Fruit fly (Drosophila melanogaster): ENCODE data around the gene CG14151.

The CG14151 gene

DNA sequence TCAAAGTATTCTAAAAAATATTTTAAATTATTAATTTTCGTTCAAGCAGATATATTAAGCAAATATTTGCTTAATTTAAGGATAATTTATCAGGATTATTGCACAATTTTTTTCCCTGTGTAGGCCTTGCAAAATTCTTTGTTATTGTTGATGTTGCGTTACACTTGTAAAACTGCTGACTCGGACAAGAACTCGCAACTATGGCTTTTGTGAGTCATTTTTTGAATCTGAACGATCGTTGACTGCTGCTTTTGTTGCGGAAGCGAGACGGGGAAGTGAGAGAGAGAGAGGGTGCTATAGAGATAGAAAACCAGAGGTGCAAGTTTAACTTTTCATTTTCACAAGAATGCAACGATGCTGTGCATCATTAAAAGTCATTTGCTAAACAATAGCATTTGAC is 24.2 kb upstream of the CG14151 start:
- TF ChIP-seq eg (GFP tag; IDR thresholded peaks at IDR 0.05) (0 out of 3 replicates have a peak, but pooled peaks have one; percentile 6), CG10669 (GFP tag; optimal IDR thresholded peaks at IDR 0.05) (peak; percentile 2), Sox14 (GFP tag; optimal IDR thresholded peaks at IDR 0.05) (peak; percentile 64), CG6163 (GFP tag; IDR thresholded peaks at IDR 0.05) (peak; percentile 27; the same call in 2 of the 3 replicates), dac (GFP tag; optimal IDR thresholded peaks at IDR 0.05) (no peak)

DNA sequence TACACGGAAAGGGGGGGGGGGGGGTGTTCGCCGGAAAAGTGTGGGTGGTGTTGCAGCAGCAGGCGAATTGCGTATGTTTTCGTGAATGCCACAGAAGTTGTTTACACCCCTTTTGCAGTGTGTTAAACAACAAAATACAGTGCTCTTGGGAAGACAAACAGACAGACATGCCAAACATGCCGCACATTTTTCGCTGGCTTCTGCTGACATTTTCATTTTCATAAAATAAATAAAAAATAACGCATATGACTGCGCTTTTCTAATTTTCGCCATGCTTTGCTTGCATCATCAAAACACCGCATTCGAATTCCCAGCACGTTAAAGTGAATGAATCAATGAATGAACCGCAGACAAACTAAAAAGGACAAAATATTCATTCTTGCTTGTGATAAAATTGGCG is 23.0 kb upstream of the CG14151 start:
- TF ChIP-seq CG4318 (GFP tag; optimal IDR thresholded peaks at IDR 0.05), result no peak
- TF ChIP-seq Gug (GFP tag; IDR thresholded peaks at IDR 0.05), result no peak
- TF ChIP-seq CG10669 (GFP tag; optimal IDR thresholded peaks at IDR 0.05), result no peak
- no peak for TF ChIP-seq CG9139 (GFP tag; optimal IDR thresholded peaks at IDR 0.05)
- no peak for TF ChIP-seq Blimp-1 (GFP tag; optimal IDR thresholded peaks at IDR 0.05)
- TF ChIP-seq CG3919 (GFP tag; optimal IDR thresholded peaks at IDR 0.05), result no peak
- no peak for TF ChIP-seq CG6163 (GFP tag; IDR thresholded peaks at IDR 0.05)
- no peak for TF ChIP-seq Sox102F (GFP tag; optimal IDR thresholded peaks at IDR 0.05)
- TF ChIP-seq Hr39 (GFP tag; optimal IDR thresholded peaks at IDR 0.05), result no peak
- no peak for TF ChIP-seq Eip78C (GFP tag)
- no peak for TF ChIP-seq acj6 (GFP tag; optimal IDR thresholded peaks at IDR 0.05)
- TF ChIP-seq CG6808 (GFP tag; optimal IDR thresholded peaks at IDR 0.05), result no peak
- no peak for TF ChIP-seq Lpt (GFP tag; optimal IDR thresholded peaks at IDR 0.05)
- TF ChIP-seq Hr4 (GFP tag; optimal IDR thresholded peaks at IDR 0.05), result no peak
- TF ChIP-seq svp (GFP tag), result no peak
- no peak for TF ChIP-seq CG6276 (GFP tag; optimal IDR thresholded peaks at IDR 0.05)
- no peak for TF ChIP-seq net (GFP tag; optimal IDR thresholded peaks at IDR 0.05)
- TF ChIP-seq spab (GFP tag; optimal IDR thresholded peaks at IDR 0.05), result no peak
- no peak for TF ChIP-seq Smox (GFP tag; optimal IDR thresholded peaks at IDR 0.05)

DNA sequence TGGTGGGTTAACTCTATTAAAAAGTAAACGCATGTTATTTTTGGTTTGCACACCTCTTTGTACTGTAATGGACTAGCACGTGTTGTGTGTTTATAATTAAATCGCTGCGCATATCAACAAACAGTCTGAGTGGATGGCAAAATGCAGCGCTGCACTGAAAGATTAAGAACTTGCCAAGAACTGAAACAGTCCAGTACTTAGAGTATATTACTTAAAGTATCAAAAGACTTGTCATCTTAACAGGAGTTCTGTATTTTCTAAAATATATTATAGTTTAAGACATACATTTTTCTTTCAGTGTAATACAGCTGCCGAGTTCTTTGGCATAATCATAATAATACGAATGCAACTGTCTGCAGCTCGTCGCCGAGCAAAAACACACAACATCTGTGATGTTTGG is 20.1 kb upstream of the CG14151 start:
- TF ChIP-seq Sox15 (GFP tag; optimal IDR thresholded peaks at IDR 0.05), result no peak
- TF ChIP-seq spab (GFP tag; optimal IDR thresholded peaks at IDR 0.05), result no peak
- peak; percentile 69 for TF ChIP-seq CG8119 (GFP tag; IDR thresholded peaks at IDR 0.05)
- TF ChIP-seq Hr38 (GFP tag; optimal IDR thresholded peaks at IDR 0.05), result no peak
- no peak for TF ChIP-seq CG11902 (GFP tag; optimal IDR thresholded peaks at IDR 0.05)
- TF ChIP-seq Hr4 (GFP tag; optimal IDR thresholded peaks at IDR 0.05), result peak; percentile 47
- TF ChIP-seq CG6276 (GFP tag; optimal IDR thresholded peaks at IDR 0.05), result peak; percentile 12
- TF ChIP-seq CG11762 (GFP tag; optimal IDR thresholded peaks at IDR 0.05; ENCODE audit: insufficient read depth), result no peak
- TF ChIP-seq CG32006 (GFP tag; optimal IDR thresholded peaks at IDR 0.05), result peak; percentile 50
- no peak for TF ChIP-seq CG3919 (GFP tag; optimal IDR thresholded peaks at IDR 0.05)
- no peak for TF ChIP-seq CG6808 (GFP tag; optimal IDR thresholded peaks at IDR 0.05)
- TF ChIP-seq Ets21C (GFP tag; optimal IDR thresholded peaks at IDR 0.05), result no peak
- TF ChIP-seq fd85E (GFP tag; optimal IDR thresholded peaks at IDR 0.05), result no peak
- TF ChIP-seq CG4318 (GFP tag; optimal IDR thresholded peaks at IDR 0.05), result no peak
- peak; percentile 48 for TF ChIP-seq dsx (GFP tag; optimal IDR thresholded peaks at IDR 0.05; ENCODE audit: poor library complexity, severe bottlenecking)
- TF ChIP-seq CG15336 (GFP tag; IDR thresholded peaks at IDR 0.05), result peak; percentile 69
- peak; percentile 45 for TF ChIP-seq achi (GFP tag; optimal IDR thresholded peaks at IDR 0.05)
- no peak for TF ChIP-seq vri (GFP tag; optimal IDR thresholded peaks at IDR 0.05)
- TF ChIP-seq CG16779 (tag; optimal IDR thresholded peaks at IDR 0.05), result no peak
- peak; percentile 9 for TF ChIP-seq Met (GFP tag; optimal IDR thresholded peaks at IDR 0.05)
- no peak for TF ChIP-seq svp (GFP tag)
- 0 out of 2 replicates have a peak, but pooled peaks have one; percentile 15 for TF ChIP-seq CG11294 (GFP tag; IDR thresholded peaks at IDR 0.05)
- peak; percentile 9 for TF ChIP-seq CG10631 (GFP tag; optimal IDR thresholded peaks at IDR 0.05)
- peak; percentile 5 for TF ChIP-seq CG6792 (GFP tag; optimal IDR thresholded peaks at IDR 0.05)
- peak; percentile 42 for TF ChIP-seq Sox14 (GFP tag; optimal IDR thresholded peaks at IDR 0.05)
- TF ChIP-seq CG6163 (GFP tag; IDR thresholded peaks at IDR 0.05), result peak; percentile 71; the same call in 2 of the 3 replicates
- TF ChIP-seq dac (GFP tag; optimal IDR thresholded peaks at IDR 0.05), result no peak
- TF ChIP-seq OdsH (GFP tag; optimal IDR thresholded peaks at IDR 0.05), result peak; percentile 53
- TF ChIP-seq net (GFP tag; optimal IDR thresholded peaks at IDR 0.05), result peak; percentile 31
- peak; percentile 57 for TF ChIP-seq Gug (GFP tag; IDR thresholded peaks at IDR 0.05)
- no peak for TF ChIP-seq Sox102F (GFP tag; optimal IDR thresholded peaks at IDR 0.05)
- TF ChIP-seq pdm3 (GFP tag; optimal IDR thresholded peaks at IDR 0.05), result peak; percentile 35
- no peak for TF ChIP-seq fkh (GFP tag; optimal IDR thresholded peaks at IDR 0.05)
- TF ChIP-seq acj6 (GFP tag; optimal IDR thresholded peaks at IDR 0.05), result peak; percentile 44
- TF ChIP-seq ss (GFP tag; optimal IDR thresholded peaks at IDR 0.05), result peak in 1 of 2 experiments; percentile 11
- TF ChIP-seq Ets96B (tag; optimal IDR thresholded peaks at IDR 0.05), result no peak
- TF ChIP-seq CG7368 (GFP tag; optimal IDR thresholded peaks at IDR 0.05), result no peak
- TF ChIP-seq Eip75B (GFP tag; optimal IDR thresholded peaks at IDR 0.05), result peak; percentile 41
- peak; percentile 7 for TF ChIP-seq CG8632 (GFP tag; optimal IDR thresholded peaks at IDR 0.05)

Measured in whole organism, prepupa.